Worm (Caenorhabditis elegans) whole organism, young adult: ENCODE measurements around the gene Y48E1B.17.

Source experiments
- B0019.2 ChIP-seq: fragments of 200-800 bp; sonication (Bioruptor generic); conservative IDR thresholded peaks from 2 replicates; pipeline ENCODE4 v1.3.6; 2022; ENCODE audit warnings: missing genetic modification reagents, missing genetic modification characterization, missing compliant biosample characterization
- B0035.1 ChIP-seq: sonication (generic microtip); optimal IDR thresholded peaks from 2 replicates; lab custom pipeline; 2016; ENCODE audit warnings: missing genetic modification characterization, mild to moderate bottlenecking, missing compliant biosample characterization, missing genotype, missing genetic modification reagents
- C17E4.6 ChIP-seq: fragments of 200-800 bp; sonication (Bioruptor generic); IDR thresholded peaks from 2 replicates; pipeline ENCODE4 v1.3.6; 2022; ENCODE audit warnings: missing genetic modification reagents, missing genetic modification characterization, missing compliant biosample characterization
- F10E7.11 ChIP-seq: sonication (generic microtip); optimal IDR thresholded peaks from 2 replicates; lab custom pipeline; 2017; ENCODE audit warnings: mild to moderate bottlenecking, missing genetic modification characterization, moderate library complexity, missing compliant biosample characterization
- F22D6.2 ChIP-seq: sonication (generic microtip); optimal IDR thresholded peaks from 2 replicates; lab custom pipeline; 2016; ENCODE audit warnings: mild to moderate bottlenecking, missing genetic modification characterization, missing compliant biosample characterization
- F37B4.10 ChIP-seq: fragments of 200-800 bp; sonication (Bioruptor generic); IDR thresholded peaks from 2 replicates; pipeline ENCODE4 v1.3.6; 2022; ENCODE audit warnings: missing genetic modification characterization, missing compliant biosample characterization
- F57A8.1 ChIP-seq: fragments of 200-800 bp; sonication (Bioruptor generic); optimal IDR thresholded peaks from 2 replicates; lab custom pipeline; 2018; ENCODE audit warnings: mild to moderate bottlenecking, missing genetic modification characterization, moderate library complexity, missing compliant biosample characterization
- F57C9.4 ChIP-seq: sonication (generic microtip); optimal IDR thresholded peaks from 2 replicates; lab custom pipeline; 2017; ENCODE audit warnings: mild to moderate bottlenecking, missing genetic modification characterization, missing compliant biosample characterization
- K11D2.4 ChIP-seq: fragments of 200-800 bp; sonication (Bioruptor generic); IDR thresholded peaks from 2 replicates; pipeline ENCODE4 v1.3.6; 2022; ENCODE audit warnings: missing genetic modification reagents, missing genetic modification characterization, missing compliant biosample characterization
- T26A5.8 ChIP-seq: sonication (generic microtip); optimal IDR thresholded peaks from 2 replicates; lab custom pipeline; 2016; ENCODE audit warnings: missing genetic modification characterization, missing compliant biosample characterization
- Y79H2A.3 ChIP-seq: fragments of 200-800 bp; sonication (Bioruptor generic); conservative IDR thresholded peaks from 2 replicates; pipeline ENCODE4 v1.3.6; 2022; ENCODE audit warnings: missing genetic modification reagents, missing genetic modification characterization, missing compliant biosample characterization
- akir-1 ChIP-seq: fragments of 200-800 bp; sonication (Bioruptor generic); optimal IDR thresholded peaks from 2 replicates; lab custom pipeline; 2018; ENCODE audit warnings: mild to moderate bottlenecking, missing genetic modification characterization, moderate library complexity, missing compliant biosample characterization
- aptf-2 ChIP-seq: fragments of 200-800 bp; sonication (Bioruptor generic); conservative IDR thresholded peaks from 2 replicates; pipeline ENCODE4 v1.3.6; 2022; ENCODE audit warnings: missing genetic modification reagents, missing genetic modification characterization, missing compliant biosample characterization
- atf-7 ChIP-seq: sonication (generic microtip); optimal IDR thresholded peaks from 2 replicates; lab custom pipeline; 2017; ENCODE audit warnings: mild to moderate bottlenecking, missing genetic modification characterization, missing compliant biosample characterization
- athp-1 ChIP-seq: sonication (generic microtip); optimal IDR thresholded peaks from 2 replicates; lab custom pipeline; 2017; ENCODE audit warnings: mild to moderate bottlenecking, missing genetic modification characterization, missing compliant biosample characterization
- bed-1 ChIP-seq: fragments of 200-800 bp; sonication (Bioruptor generic); IDR thresholded peaks from 2 replicates; pipeline ENCODE4 v1.3.6; 2022; ENCODE audit warnings: missing genetic modification reagents, missing genetic modification characterization, missing compliant biosample characterization
- cebp-1 ChIP-seq, 2 experiments: fragments of 200-800 bp in 1 of 2; sonication (Bioruptor generic) in 1 of 2; sonication (generic microtip) in 1 of 2; IDR thresholded peaks in 1 of 2; optimal IDR thresholded peaks in 1 of 2; 2 replicates each; pipeline versions ENCODE4 v1.3.6 to Lab custom; 2017 to 2022; ENCODE audit warnings: missing compliant biosample characterization in 2 of 2, missing genetic modification characterization in 2 of 2, mild to moderate bottlenecking in 1 of 2, missing genetic modification reagents in 1 of 2, moderate library complexity in 1 of 2
- ceh-100 ChIP-seq: fragments of 200-800 bp; sonication (Bioruptor generic); IDR thresholded peaks from 2 replicates; pipeline ENCODE4 v1.3.6; 2022; ENCODE audit warnings: missing genetic modification reagents, missing genetic modification characterization, missing compliant biosample characterization
- ceh-27 ChIP-seq: fragments of 200-800 bp; sonication (Bioruptor generic); optimal IDR thresholded peaks from 2 replicates; lab custom pipeline; 2018; ENCODE audit warnings: mild to moderate bottlenecking, missing genetic modification characterization, moderate library complexity, missing compliant biosample characterization
- ceh-91 ChIP-seq: fragments of 200-800 bp; sonication (Bioruptor generic); IDR thresholded peaks from 2 replicates; pipeline ENCODE4 v1.3.6; 2022; ENCODE audit warnings: missing genetic modification reagents, missing genetic modification characterization, missing compliant biosample characterization
- dpff-1 ChIP-seq: sonication (generic microtip); optimal IDR thresholded peaks from 2 replicates; lab custom pipeline; 2017; ENCODE audit warnings: mild to moderate bottlenecking, missing genetic modification characterization, missing compliant biosample characterization
- egl-44 ChIP-seq: fragments of 200-800 bp; sonication (Bioruptor generic); IDR thresholded peaks from 2 replicates; pipeline ENCODE4 v1.3.6; 2022; ENCODE audit warnings: missing genetic modification reagents, missing genetic modification characterization, missing compliant biosample characterization
- gei-17 ChIP-seq: fragments of 200-800 bp; sonication (Bioruptor generic); optimal IDR thresholded peaks from 2 replicates; lab custom pipeline; 2018; ENCODE audit warnings: mild to moderate bottlenecking, missing genetic modification characterization, missing compliant biosample characterization
- him-1 ChIP-seq: sonication (generic microtip); optimal IDR thresholded peaks from 2 replicates; lab custom pipeline; 2016; ENCODE audit warnings: missing genotype, missing genetic modification reagents, missing genetic modification characterization, missing compliant biosample characterization
- hlh-26 ChIP-seq: fragments of 200-800 bp; sonication (Bioruptor generic); conservative IDR thresholded peaks from 2 replicates; pipeline ENCODE4 v1.3.6; 2022; ENCODE audit warnings: missing genetic modification reagents, missing genetic modification characterization, missing compliant biosample characterization
- let-607 ChIP-seq, 2 experiments: fragments of 200-800 bp in 1 of 2; sonication (Bioruptor generic) in 1 of 2; sonication (generic microtip) in 1 of 2; optimal IDR thresholded peaks; 2 replicates each; lab custom pipeline; 2016 to 2018; ENCODE audit warnings: mild to moderate bottlenecking in 2 of 2, missing compliant biosample characterization in 2 of 2, missing genetic modification characterization in 2 of 2, moderate library complexity in 2 of 2, missing genotype in 1 of 2
- lin-40 ChIP-seq: sonication (generic microtip); optimal IDR thresholded peaks from 2 replicates; lab custom pipeline; 2016; ENCODE audit warnings: missing genetic modification characterization, mild to moderate bottlenecking, missing compliant biosample characterization, missing genotype, missing genetic modification reagents
- lin-54 ChIP-seq: fragments of 200-800 bp; sonication (Bioruptor generic); optimal IDR thresholded peaks from 2 replicates; lab custom pipeline; 2018; ENCODE audit warnings: mild to moderate bottlenecking, missing genetic modification characterization, missing compliant biosample characterization
- lsl-1 ChIP-seq: fragments of 200-800 bp; sonication (Bioruptor generic); optimal IDR thresholded peaks from 2 replicates; lab custom pipeline; 2018; ENCODE audit warnings: mild to moderate bottlenecking, missing genetic modification characterization, moderate library complexity, missing compliant biosample characterization
- madf-8 ChIP-seq: fragments of 200-800 bp; sonication (Bioruptor generic); conservative IDR thresholded peaks from 2 replicates; pipeline ENCODE4 v1.3.6; 2022; ENCODE audit warnings: missing genetic modification reagents, missing genetic modification characterization, missing compliant biosample characterization
- mcd-1 ChIP-seq: fragments of 200-800 bp; sonication (Bioruptor generic); IDR thresholded peaks from 2 replicates; pipeline ENCODE4 v1.3.6; 2022; ENCODE audit warnings: missing genetic modification reagents, missing genetic modification characterization, missing compliant biosample characterization
- mel-28 ChIP-seq: sonication (generic microtip); optimal IDR thresholded peaks from 2 replicates; lab custom pipeline; 2016; ENCODE audit warnings: borderline replicate concordance, mild to moderate bottlenecking, missing genetic modification characterization, missing compliant biosample characterization
- nfya-1 ChIP-seq: sonication (generic microtip); optimal IDR thresholded peaks from 2 replicates; lab custom pipeline; 2017; ENCODE audit warnings: antibody characterized with exemption, missing compliant biosample characterization, missing genetic modification characterization, borderline replicate concordance; ENCODE audit not compliant: insufficient read depth
- nfyb-1 ChIP-seq: fragments of 200-800 bp; sonication (Bioruptor generic); IDR thresholded peaks from 2 replicates; pipeline ENCODE4 v1.3.6; 2022; ENCODE audit warnings: missing genetic modification reagents, missing genetic modification characterization, missing compliant biosample characterization
- nhr-90 ChIP-seq: sonication (generic microtip); optimal IDR thresholded peaks from 2 replicates; lab custom pipeline; 2016; ENCODE audit warnings: missing genotype, mild to moderate bottlenecking, missing genetic modification characterization, missing compliant biosample characterization
- pha-4 ChIP-seq: fragments of 150-350 bp; sonication (generic microtip); optimal IDR thresholded peaks from 2 replicates; lab custom pipeline; 2014; ENCODE audit warnings: missing biosample characterization, missing genetic modification reagents, missing genetic modification characterization
- rec-8 ChIP-seq, 2 experiments: sonication (generic microtip); optimal IDR thresholded peaks; 2 replicates each; lab custom pipeline; 2016; ENCODE audit warnings: mild to moderate bottlenecking in 2 of 2, missing genetic modification characterization in 2 of 2, missing genetic modification reagents in 2 of 2, missing genotype in 2 of 2, missing biosample characterization in 1 of 2, missing compliant biosample characterization in 1 of 2, moderate library complexity in 1 of 2
- rpc-1 ChIP-seq, 2 experiments: fragments of 150-350 bp in 1 of 2; sonication (generic microtip) in 1 of 2; optimal IDR thresholded peaks; 2 replicates each; lab custom pipeline; 2014 to 2018; ENCODE audit warnings: missing biosample characterization in 1 of 2, missing genetic modification characterization in 1 of 2, missing genetic modification reagents in 1 of 2, missing genotype in 1 of 2
- tlf-1 ChIP-seq: fragments of 200-800 bp; sonication (Bioruptor generic); optimal IDR thresholded peaks from 2 replicates; lab custom pipeline; 2018; ENCODE audit warnings: mild to moderate bottlenecking, missing genetic modification characterization, missing compliant biosample characterization
- unc-130 ChIP-seq: sonication (generic microtip); optimal IDR thresholded peaks from 2 replicates; lab custom pipeline; 2016; ENCODE audit warnings: missing genetic modification reagents, missing genetic modification characterization, missing compliant biosample characterization
- unc-62 ChIP-seq: fragments of 150-350 bp; optimal IDR thresholded peaks from 2 replicates; lab custom pipeline; 2014; ENCODE audit warnings: missing biosample characterization, missing genetic modification reagents, missing genetic modification characterization
- xnd-1 ChIP-seq: sonication (generic microtip); optimal IDR thresholded peaks from 2 replicates; lab custom pipeline; 2016; ENCODE audit warnings: missing genotype, missing genetic modification reagents, missing genetic modification characterization, missing compliant biosample characterization
- zfh-2 ChIP-seq: fragments of 200-800 bp; sonication (Bioruptor generic); conservative IDR thresholded peaks from 2 replicates; pipeline ENCODE4 v1.3.6; 2022; ENCODE audit warnings: missing genetic modification reagents, missing genetic modification characterization, missing compliant biosample characterization
- zim-3 ChIP-seq: sonication (generic microtip); optimal IDR thresholded peaks from 2 replicates; lab custom pipeline; 2017; ENCODE audit warnings: mild to moderate bottlenecking, missing genetic modification characterization, moderate library complexity, missing compliant biosample characterization
- ztf-18 ChIP-seq: sonication (generic microtip); optimal IDR thresholded peaks from 2 replicates; lab custom pipeline; 2016; ENCODE audit warnings: missing genotype, mild to moderate bottlenecking, missing genetic modification characterization, missing compliant biosample characterization
- ztf-26 ChIP-seq: sonication (generic microtip); optimal IDR thresholded peaks from 2 replicates; lab custom pipeline; 2017; ENCODE audit warnings: missing genetic modification characterization, missing compliant biosample characterization
- ztf-3 ChIP-seq: fragments of 200-800 bp; sonication (Bioruptor generic); optimal IDR thresholded peaks from 2 replicates; lab custom pipeline; 2018; ENCODE audit warnings: mild to moderate bottlenecking, missing genetic modification characterization, missing compliant biosample characterization

The Y48E1B.17 gene

DNA sequence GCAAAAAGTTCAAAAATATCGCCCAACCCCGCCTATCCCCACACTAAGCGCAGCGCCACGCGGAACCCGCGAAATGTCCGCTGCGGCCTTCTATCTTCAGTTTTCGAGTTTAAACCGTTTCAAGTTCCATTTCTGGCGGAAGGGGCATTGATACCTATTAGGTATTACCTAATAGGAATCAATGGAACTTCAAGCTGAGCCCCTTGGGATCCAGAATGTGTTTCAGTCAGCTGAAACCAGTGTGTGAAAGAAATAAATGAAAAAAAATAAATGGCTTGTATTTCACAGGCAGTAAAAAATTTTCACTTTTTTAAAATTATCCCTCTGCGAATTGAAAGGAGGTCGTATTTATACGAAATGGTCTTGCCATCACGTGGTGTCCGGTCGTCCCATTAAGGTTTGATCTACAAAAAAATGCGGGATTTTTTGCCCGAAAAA is 19.7 kb downstream of the Y48E1B.17 start (continued):
- no peak for TF ChIP-seq nhr-90 (tag; lab: Kevin White, UChicago)
- peak; percentile 48 for TF ChIP-seq madf-8 (GFP tag; lab: Robert Waterston, UW)
- no peak for TF ChIP-seq F37B4.10 (GFP tag; lab: Robert Waterston, UW)
- no peak for TF ChIP-seq F57C9.4 (tag; lab: Kevin White, UChicago)
- peak; percentile 93 for TF ChIP-seq athp-1 (tag; lab: Kevin White, UChicago)
- no peak for TF ChIP-seq K11D2.4 (GFP tag; lab: Robert Waterston, UW)
- peak; percentile 61 for TF ChIP-seq ceh-91
- no peak for TF ChIP-seq akir-1
- TF ChIP-seq C17E4.6 (GFP tag; lab: Robert Waterston, UW): no peak
- no peak for TF ChIP-seq pha-4 (tag; lab: Kevin White, UChicago)
- no peak for TF ChIP-seq atf-7 (tag; lab: Kevin White, UChicago)
- TF ChIP-seq hlh-26 (GFP tag; lab: Robert Waterston, UW): no peak
- no peak for TF ChIP-seq ztf-3 (GFP tag; lab: Kevin White, UChicago)
- TF ChIP-seq lin-40 (tag; lab: Kevin White, UChicago): no peak
- peak; percentile 62 for TF ChIP-seq mcd-1 (GFP tag; lab: Robert Waterston, UW)
- peak; percentile 52; the same call in 1 of the 2 replicates for TF ChIP-seq egl-44
- TF ChIP-seq B0019.2 (GFP tag; lab: Robert Waterston, UW): peak; percentile 49; the same call in 1 of the 2 replicates
- TF ChIP-seq zfh-2 (GFP tag; lab: Robert Waterston, UW): no peak
- TF ChIP-seq T26A5.8 (tag; lab: Kevin White, UChicago): peak; percentile 43
- peak; percentile 73 for TF ChIP-seq xnd-1 (tag; lab: Kevin White, UChicago)
- no peak for TF ChIP-seq dpff-1 (tag; lab: Kevin White, UChicago)
- peak; percentile 78 for TF ChIP-seq unc-130 (GFP tag; lab: Kevin White, UChicago)
- peak; percentile 81 for TF ChIP-seq lsl-1 (GFP tag; lab: Kevin White, UChicago)
- no peak for TF ChIP-seq unc-62 (GFP tag; lab: Kevin White, UChicago)
- peak; percentile 88 for TF ChIP-seq him-1 (tag; lab: Kevin White, UChicago)
- TF ChIP-seq tlf-1 (GFP tag; lab: Kevin White, UChicago): peak; percentile 68
- TF ChIP-seq aptf-2 (GFP tag; lab: Robert Waterston, UW): no peak
- TF ChIP-seq lin-54 (GFP tag; lab: Kevin White, UChicago): peak; percentile 76
- 0 out of 2 replicates have a peak, but pooled peaks have one; percentile 24 for TF ChIP-seq nfyb-1 (GFP tag; lab: Robert Waterston, UW)
- TF ChIP-seq F10E7.11 (tag; lab: Kevin White, UChicago): no peak
- TF ChIP-seq ceh-27: peak; percentile 7
- TF ChIP-seq nfya-1 (tag; lab: Kevin White, UChicago): no peak
- no peak for TF ChIP-seq cebp-1 (GFP tag; IDR thresholded peaks at IDR 0.05; lab: Robert Waterston, UW)
- peak; percentile 58 for TF ChIP-seq cebp-1 (tag; optimal IDR thresholded peaks at IDR 0.05; lab: Kevin White, UChicago)
- no peak for TF ChIP-seq F22D6.2 (tag; lab: Kevin White, UChicago)
- TF ChIP-seq zim-3: peak; percentile 49
- TF ChIP-seq Y79H2A.3 (GFP tag; lab: Robert Waterston, UW): peak; percentile 89
- TF ChIP-seq mel-28: no peak
- no peak for TF ChIP-seq let-607 (tag; optimal IDR thresholded peaks at IDR 0.05; lab: Kevin White, UChicago)
- no peak for TF ChIP-seq ztf-26 (tag; lab: Kevin White, UChicago)
- TF ChIP-seq F57A8.1: peak; percentile 54
- TF ChIP-seq ceh-100 (GFP tag; lab: Robert Waterston, UW): peak; percentile 52
- TF ChIP-seq rpc-1 (optimal IDR thresholded peaks at IDR 0.05; lab: Kevin White, UChicago): no peak
- TF ChIP-seq rpc-1 (tag; optimal IDR thresholded peaks at IDR 0.05; lab: Kevin White, UChicago): no peak
- TF ChIP-seq bed-1: no peak
- no peak for TF ChIP-seq gei-17
- no peak for TF ChIP-seq B0035.1 (tag; lab: Kevin White, UChicago)
- TF ChIP-seq ztf-18: peak; percentile 38
- peak in 1 of 2 experiments; percentile 20 for TF ChIP-seq rec-8 (tag; optimal IDR thresholded peaks at IDR 0.05; lab: Kevin White, UChicago)
